Fruit fly (Drosophila melanogaster) whole organism, adult: ENCODE data around the gene Srx.

Source experiments
- CG33017 ChIP-seq: fragments of 200-800 bp; sonication (Bioruptor generic); optimal IDR thresholded peaks from 2 replicates; lab custom pipeline; 2018; ENCODE audit warnings: missing biosample characterization, mild to moderate bottlenecking, missing genetic modification characterization, moderate library complexity
- CG5204 ChIP-seq: fragments of 200-800 bp; sonication (Bioruptor generic); optimal IDR thresholded peaks from 2 replicates; lab custom pipeline; 2016; ENCODE audit warnings: missing biosample characterization, missing genetic modification characterization
- CG7101 ChIP-seq: fragments of 200-800 bp; sonication (Bioruptor generic); optimal IDR thresholded peaks from 2 replicates; lab custom pipeline; 2018; ENCODE audit warnings: missing biosample characterization, mild to moderate bottlenecking, missing genetic modification characterization, moderate library complexity
- Crg-1 ChIP-seq: fragments of 200-800 bp; sonication (Bioruptor generic); optimal IDR thresholded peaks from 2 replicates; lab custom pipeline; 2016; ENCODE audit warnings: missing biosample characterization, missing genetic modification characterization
- Mnt ChIP-seq: fragments of 200-800 bp; sonication (Bioruptor generic); optimal IDR thresholded peaks from 2 replicates; lab custom pipeline; 2016; ENCODE audit warnings: missing biosample characterization, mild to moderate bottlenecking, missing genetic modification characterization
- cic ChIP-seq: fragments of 200-800 bp; sonication (Bioruptor generic); optimal IDR thresholded peaks from 2 replicates; lab custom pipeline; 2017; ENCODE audit warnings: missing biosample characterization, mild to moderate bottlenecking, missing genetic modification characterization, moderate library complexity
- cnc ChIP-seq, 2 experiments: fragments of >200 bp; optimal IDR thresholded peaks; 2 replicates each; lab custom pipeline; 2017
- kay ChIP-seq: fragments of 200-800 bp; sonication (Bioruptor generic); peaks from one replicate; lab custom pipeline; 2016; ENCODE audit warnings: missing biosample characterization, missing genetic modification characterization, borderline replicate concordance
- tj ChIP-seq: fragments of 200-800 bp; sonication (Bioruptor generic); optimal IDR thresholded peaks from 3 replicates; lab custom pipeline; 2017; ENCODE audit warnings: missing biosample characterization, mild to moderate bottlenecking, missing genetic modification characterization, moderate library complexity

DNA sequence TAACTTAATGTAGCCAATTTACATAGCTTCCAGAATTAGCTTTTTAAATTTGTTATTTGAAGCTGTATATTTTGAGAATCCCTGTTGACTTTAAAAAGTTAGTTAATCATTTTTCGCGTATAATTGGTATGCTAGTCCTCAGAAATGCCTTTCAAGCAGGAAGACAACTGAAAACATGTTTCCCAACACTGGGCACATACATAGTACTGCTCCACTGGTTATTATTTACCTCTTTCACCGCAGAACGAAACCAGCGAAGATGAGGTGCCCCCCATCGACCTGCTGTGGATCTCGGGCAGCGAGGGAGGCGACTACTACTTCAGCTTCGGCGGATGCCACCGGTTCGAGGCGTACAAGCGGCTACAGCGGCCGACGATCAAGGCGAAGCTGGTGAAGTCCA lies 1.0 kb downstream of the Srx start:
- TF ChIP-seq cnc (optimal IDR thresholded peaks at IDR 0.05; lab: Kevin White, UChicago) (no peak), CG33017 (no peak), CG7101 (no peak), cic (GFP tag; lab: Kevin White, UChicago) (no peak), Mnt (GFP tag; lab: Kevin White, UChicago) (no peak), kay (GFP tag; lab: Kevin White, UChicago) (no peak), Crg-1 (GFP tag; lab: Kevin White, UChicago) (no peak), tj (GFP tag; lab: Kevin White, UChicago) (no peak), CG5204 (GFP tag; lab: Kevin White, UChicago) (no peak)
